Fruit fly (Drosophila melanogaster): ENCODE results near the gene CG10681.

CG10681 gene

dm6 chr3L:12505990-12506389, 4.7 kb downstream of the CG10681 start:
- TF ChIP-seq woc (GFP tag; optimal IDR thresholded peaks at IDR 0.05), result no peak
- TF ChIP-seq usp (GFP tag; optimal IDR thresholded peaks at IDR 0.05), result no peak
- no peak for TF ChIP-seq dsf (GFP tag; optimal IDR thresholded peaks at IDR 0.05; ENCODE audit: borderline replicate concordance)
- no peak for TF ChIP-seq N (GFP tag; optimal IDR thresholded peaks at IDR 0.05)

dm6 chr3L:12506963-12507552, 5.7 kb downstream of the CG10681 start:
- TF ChIP-seq jim (GFP tag; optimal IDR thresholded peaks at IDR 0.05) (no peak), h (GFP tag; optimal IDR thresholded peaks at IDR 0.05) (peak; percentile 75)

dm6 chr3L:12507571-12507970, 6.3 kb downstream of the CG10681 start, which contains the start of gene CG10654:
TSS of gene CG10654 (minus strand) at chr3L:12507840.
- TF ChIP-seq Mio (GFP tag; optimal IDR thresholded peaks at IDR 0.05) (no peak), Sp1 (GFP tag; optimal IDR thresholded peaks at IDR 0.05) (no peak), dl (GFP tag; optimal IDR thresholded peaks at IDR 0.05; ENCODE audit: insufficient read depth in 1 of 2, partially characterized antibody in 2 of 2) (no peak), Abd-B (GFP tag; optimal IDR thresholded peaks at IDR 0.05) (no peak), foxo (GFP tag; optimal IDR thresholded peaks at IDR 0.05) (no peak), CG32264 (GFP tag; optimal IDR thresholded peaks at IDR 0.05) (no peak), fru (GFP tag; optimal IDR thresholded peaks at IDR 0.05) (no peak), sage (GFP tag; optimal IDR thresholded peaks at IDR 0.05) (no peak), sv (GFP tag; optimal IDR thresholded peaks at IDR 0.05) (no peak), psq (GFP tag; optimal IDR thresholded peaks at IDR 0.05) (no peak), N (GFP tag; optimal IDR thresholded peaks at IDR 0.05) (no peak), h (GFP tag; optimal IDR thresholded peaks at IDR 0.05) (no peak), Dfd (GFP tag; optimal IDR thresholded peaks at IDR 0.05) (no peak), Dif (GFP tag; optimal IDR thresholded peaks at IDR 0.05; ENCODE audit: partially characterized antibody) (no peak), GATAd (GFP tag; optimal IDR thresholded peaks at IDR 0.05) (no peak), Rel (GFP tag; optimal IDR thresholded peaks at IDR 0.05) (no peak), Rel (tag; optimal IDR thresholded peaks at IDR 0.05) (no peak), usp (GFP tag; optimal IDR thresholded peaks at IDR 0.05) (no peak), brk (GFP tag; optimal IDR thresholded peaks at IDR 0.05) (no peak), jim (GFP tag; optimal IDR thresholded peaks at IDR 0.05) (no peak), Hnf4 (GFP tag; optimal IDR thresholded peaks at IDR 0.05) (no peak)

DNA sequence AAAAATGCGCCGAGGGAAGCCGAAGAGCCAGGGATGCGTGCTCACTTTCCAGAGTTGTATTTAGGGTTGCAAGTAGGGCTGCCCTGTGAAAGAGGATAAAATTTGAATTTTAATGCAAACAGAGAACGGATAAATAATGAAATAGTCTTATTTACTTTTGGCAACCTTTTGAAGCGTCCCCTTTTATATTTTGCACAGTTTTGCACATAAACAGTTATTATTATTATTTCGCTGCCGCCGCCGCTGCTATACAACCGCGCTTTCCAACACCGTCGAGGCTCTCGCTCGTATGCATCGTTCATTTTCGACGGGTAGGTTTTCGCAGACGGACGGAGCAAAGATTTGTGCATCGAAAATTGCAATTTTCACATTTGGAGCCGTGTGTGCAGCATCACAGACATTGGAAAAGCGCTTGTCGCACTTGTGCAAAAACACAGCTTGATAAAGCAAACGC, 13.5 kb downstream of the CG10681 start, which contains the start of the genes sti and tral:
Gene sti (minus strand): TSS at position 54 of the 454 bp plus-strand sequence.
Gene tral (plus strand): TSS at position 298 of the 454 bp plus-strand sequence.
- no peak for TF ChIP-seq Hr78 (GFP tag; optimal IDR thresholded peaks at IDR 0.05)
- peak; percentile 90 for TF ChIP-seq rgr (GFP tag; optimal IDR thresholded peaks at IDR 0.05)
- no peak for TF ChIP-seq lola (GFP tag; optimal IDR thresholded peaks at IDR 0.05)
- TF ChIP-seq brk (GFP tag; optimal IDR thresholded peaks at IDR 0.05), result no peak
- TF ChIP-seq dl (GFP tag; optimal IDR thresholded peaks at IDR 0.05; ENCODE audit: insufficient read depth in 1 of 2, partially characterized antibody in 2 of 2), result no peak
- peak; percentile 94 for TF ChIP-seq Hnf4 (GFP tag; optimal IDR thresholded peaks at IDR 0.05)
- peak; percentile 83 for TF ChIP-seq OdsH (GFP tag; optimal IDR thresholded peaks at IDR 0.05)
- TF ChIP-seq N (GFP tag; optimal IDR thresholded peaks at IDR 0.05), result no peak
- no peak for TF ChIP-seq Abd-B (GFP tag; optimal IDR thresholded peaks at IDR 0.05)
- peak; percentile 80 for TF ChIP-seq Sp1 (GFP tag; optimal IDR thresholded peaks at IDR 0.05)
- TF ChIP-seq psq (GFP tag; optimal IDR thresholded peaks at IDR 0.05), result peak; percentile 79
- peak; percentile 85 for TF ChIP-seq HLH106 (tag; optimal IDR thresholded peaks at IDR 0.05)
- peak; percentile 23 for TF ChIP-seq Rel (GFP tag; optimal IDR thresholded peaks at IDR 0.05)
- TF ChIP-seq Rel (tag; optimal IDR thresholded peaks at IDR 0.05), result peak; percentile 50
- TF ChIP-seq br (GFP tag; optimal IDR thresholded peaks at IDR 0.05), result peak; percentile 94
- TF ChIP-seq Vsx2 (GFP tag; optimal IDR thresholded peaks at IDR 0.05; ENCODE audit: partially characterized antibody), result no peak
- TF ChIP-seq foxo (GFP tag; optimal IDR thresholded peaks at IDR 0.05), result peak; percentile 5 to 93
- TF ChIP-seq fru (GFP tag; optimal IDR thresholded peaks at IDR 0.05), result peak; percentile 90
- peak; percentile 86 for TF ChIP-seq CG9705 (GFP tag; optimal IDR thresholded peaks at IDR 0.05)
- TF ChIP-seq CG32264 (GFP tag; optimal IDR thresholded peaks at IDR 0.05), result peak; percentile 77
- no peak for TF ChIP-seq Dif (GFP tag; optimal IDR thresholded peaks at IDR 0.05; ENCODE audit: partially characterized antibody)
- TF ChIP-seq GATAd (GFP tag; optimal IDR thresholded peaks at IDR 0.05), result peak; percentile 74
- peak; percentile 58 for TF ChIP-seq woc (GFP tag; optimal IDR thresholded peaks at IDR 0.05)
- peak; percentile 90 for TF ChIP-seq ey (GFP tag; optimal IDR thresholded peaks at IDR 0.05)
- TF ChIP-seq sv (GFP tag; optimal IDR thresholded peaks at IDR 0.05), result peak; percentile 93
- peak; percentile 77 for TF ChIP-seq dmrt93B (GFP tag; optimal IDR thresholded peaks at IDR 0.05)
- no peak for TF ChIP-seq Dfd (GFP tag; optimal IDR thresholded peaks at IDR 0.05)
- peak; percentile 80 for TF ChIP-seq Myc (optimal IDR thresholded peaks at IDR 0.05)
- TF ChIP-seq usp (GFP tag; optimal IDR thresholded peaks at IDR 0.05), result no peak
- no peak for TF ChIP-seq Mio (GFP tag; optimal IDR thresholded peaks at IDR 0.05)
- TF ChIP-seq h (GFP tag; optimal IDR thresholded peaks at IDR 0.05), result peak; percentile 93
- no peak for TF ChIP-seq tai (GFP tag; optimal IDR thresholded peaks at IDR 0.05)
- TF ChIP-seq Jra (GFP tag; optimal IDR thresholded peaks at IDR 0.05), result peak; percentile 91
- peak; percentile 30 for TF ChIP-seq jim (GFP tag; optimal IDR thresholded peaks at IDR 0.05)
- TF ChIP-seq dsf (GFP tag; optimal IDR thresholded peaks at IDR 0.05; ENCODE audit: borderline replicate concordance), result peak; percentile 68
- TF ChIP-seq sage (GFP tag; optimal IDR thresholded peaks at IDR 0.05), result no peak
- no peak for TF ChIP-seq pan (optimal IDR thresholded peaks at IDR 0.05)
- no peak for TF ChIP-seq CrebA (GFP tag; optimal IDR thresholded peaks at IDR 0.05; ENCODE audit: borderline replicate concordance)
- peak; percentile 72 for TF ChIP-seq Hr83 (GFP tag; optimal IDR thresholded peaks at IDR 0.05; ENCODE audit: poor library complexity, severe bottlenecking)
